Fruit fly (Drosophila melanogaster) whole organism, embryonic: Measurements from ENCODE around the gene CG15431.

ENCODE experiments used
- Antp ChIP-seq: fragments of 200-800 bp; sonication (Bioruptor generic); optimal IDR thresholded peaks from 3 replicates; lab custom pipeline; 2016; ENCODE audit warnings: missing biosample characterization, missing genetic modification characterization
- BEAF-32 ChIP-seq: fragments of 200-800 bp; sonication (Bioruptor generic); optimal IDR thresholded peaks from 3 replicates; lab custom pipeline; 2017; ENCODE audit warnings: missing biosample characterization, missing genetic modification characterization, mild to moderate bottlenecking, moderate library complexity, missing genetic modification reagents
- Bgb ChIP-seq: fragments of 200-800 bp; sonication (Bioruptor generic); IDR thresholded peaks from 2 replicates; pipeline ENCODE4 v1.3.6; 2022; ENCODE audit warnings: missing biosample characterization, missing genetic modification characterization; ENCODE audit not compliant: partially characterized antibody
- CG10147 ChIP-seq: fragments of 200-800 bp; sonication (Bioruptor generic); optimal IDR thresholded peaks from 2 replicates; lab custom pipeline; 2019; ENCODE audit warnings: missing biosample characterization, mild to moderate bottlenecking, missing genetic modification characterization, moderate library complexity
- CG10565 ChIP-seq: fragments of 200-800 bp; sonication (Bioruptor generic); optimal IDR thresholded peaks from 3 replicates; lab custom pipeline; 2016; ENCODE audit warnings: missing biosample characterization, mild to moderate bottlenecking, missing genetic modification characterization
- CG10959 ChIP-seq: fragments of 200-800 bp; sonication (Bioruptor generic); IDR thresholded peaks from 2 replicates; pipeline ENCODE4 v1.3.6; 2022; ENCODE audit warnings: missing biosample characterization, missing genetic modification characterization
- CG11085 ChIP-seq: fragments of 200-800 bp; sonication (Bioruptor generic); IDR thresholded peaks from 2 replicates; pipeline ENCODE4 v1.3.6; 2022; ENCODE audit warnings: missing biosample characterization, missing genetic modification characterization
- CG11560 ChIP-seq: fragments of 200-800 bp; sonication (Bioruptor generic); IDR thresholded peaks from 3 replicates; pipeline ENCODE4 v1.3.6; 2022; ENCODE audit warnings: missing biosample characterization, missing genetic modification characterization
- CG13624 ChIP-seq: fragments of 200-800 bp; sonication (Bioruptor generic); optimal IDR thresholded peaks from 2 replicates; lab custom pipeline; 2016; ENCODE audit warnings: missing biosample characterization, missing genetic modification characterization
- CG14014 ChIP-seq: fragments of 200-800 bp; sonication (Bioruptor generic); IDR thresholded peaks from 2 replicates; pipeline ENCODE4 v1.3.6; 2022; ENCODE audit warnings: missing biosample characterization, missing genetic modification characterization
- CG14441 ChIP-seq: fragments of 200-800 bp; sonication (Bioruptor generic); IDR thresholded peaks from 2 replicates; pipeline ENCODE4 v1.3.6; 2022; ENCODE audit warnings: missing biosample characterization, missing genetic modification characterization
- CG15601 ChIP-seq: fragments of 200-800 bp; sonication (Bioruptor generic); optimal IDR thresholded peaks from 3 replicates; lab custom pipeline; 2019; ENCODE audit warnings: missing biosample characterization, mild to moderate bottlenecking, missing genetic modification characterization, moderate library complexity
- CG16779 ChIP-seq: fragments of 200-800 bp; sonication (Bioruptor generic); IDR thresholded peaks from 2 replicates; pipeline ENCODE4 v1.3.6; 2022; ENCODE audit warnings: missing biosample characterization, missing genetic modification characterization
- CG17328 ChIP-seq: fragments of 200-800 bp; sonication (Bioruptor generic); IDR thresholded peaks from 2 replicates; pipeline ENCODE4 v1.3.6; 2022; ENCODE audit warnings: missing biosample characterization, missing genetic modification characterization
- CG17612 ChIP-seq: fragments of 200-800 bp; sonication (Bioruptor generic); IDR thresholded peaks from 2 replicates; pipeline ENCODE4 v1.3.6; 2022; ENCODE audit warnings: missing biosample characterization, missing genetic modification characterization
- CG1832 ChIP-seq: fragments of 200-800 bp; sonication (Bioruptor generic); optimal IDR thresholded peaks from 2 replicates; lab custom pipeline; 2017; ENCODE audit warnings: missing biosample characterization, mild to moderate bottlenecking, missing genetic modification characterization, inconsistent platforms
- CG18476 ChIP-seq: fragments of 200-800 bp; sonication (Bioruptor generic); optimal IDR thresholded peaks from 2 replicates; lab custom pipeline; 2016; ENCODE audit warnings: missing biosample characterization, mild to moderate bottlenecking, missing genetic modification characterization
- CG2120 ChIP-seq: fragments of 200-800 bp; sonication (Bioruptor generic); optimal IDR thresholded peaks from 3 replicates; lab custom pipeline; 2016; ENCODE audit warnings: missing biosample characterization, missing genetic modification characterization
- CG2678 ChIP-seq: fragments of 200-800 bp; sonication (Bioruptor generic); optimal IDR thresholded peaks from 3 replicates; lab custom pipeline; 2019; ENCODE audit warnings: missing biosample characterization, mild to moderate bottlenecking, missing genetic modification characterization, moderate library complexity
- CG30403 ChIP-seq: fragments of 200-800 bp; sonication (Bioruptor generic); optimal IDR thresholded peaks from 3 replicates; lab custom pipeline; 2016; ENCODE audit warnings: missing biosample characterization, missing genetic modification characterization
- CG30431 ChIP-seq: fragments of 200-800 bp; sonication (Bioruptor generic); optimal IDR thresholded peaks from 2 replicates; lab custom pipeline; 2017; ENCODE audit warnings: missing biosample characterization, missing genetic modification characterization
- CG3065 ChIP-seq: fragments of 200-800 bp; sonication (Bioruptor generic); optimal IDR thresholded peaks from 2 replicates; lab custom pipeline; 2016; ENCODE audit warnings: missing biosample characterization, missing genetic modification characterization
- CG34376 ChIP-seq: fragments of 200-800 bp; sonication (Bioruptor generic); optimal IDR thresholded peaks from 2 replicates; lab custom pipeline; 2018; ENCODE audit warnings: missing biosample characterization, mild to moderate bottlenecking, missing genetic modification characterization
- CG43689 ChIP-seq: fragments of 200-800 bp; sonication (Bioruptor generic); IDR thresholded peaks from 2 replicates; pipeline ENCODE4 v1.3.6; 2022; ENCODE audit warnings: missing biosample characterization, missing genetic modification characterization
- CG4404 ChIP-seq: fragments of 200-800 bp; sonication (Bioruptor generic); IDR thresholded peaks from 2 replicates; pipeline ENCODE4 v1.3.6; 2022; ENCODE audit warnings: missing biosample characterization, missing genetic modification characterization
- CG7271 ChIP-seq: fragments of 200-800 bp; sonication (Bioruptor generic); optimal IDR thresholded peaks from 2 replicates; lab custom pipeline; 2018; ENCODE audit warnings: missing biosample characterization, mild to moderate bottlenecking, missing genetic modification characterization, moderate library complexity
- CG9609 ChIP-seq: fragments of 200-800 bp; sonication (Bioruptor generic); optimal IDR thresholded peaks from 3 replicates; lab custom pipeline; 2016; ENCODE audit warnings: missing biosample characterization, missing genetic modification characterization
- CG9817 ChIP-seq: fragments of 200-800 bp; sonication (Bioruptor generic); optimal IDR thresholded peaks from 2 replicates; lab custom pipeline; 2018; ENCODE audit warnings: missing biosample characterization, mild to moderate bottlenecking, missing genetic modification characterization, moderate library complexity
- Dek ChIP-seq: fragments of 200-800 bp; sonication (Bioruptor generic); optimal IDR thresholded peaks from 3 replicates; lab custom pipeline; 2019; ENCODE audit warnings: missing biosample characterization, mild to moderate bottlenecking, missing genetic modification characterization, moderate library complexity
- Dip2 ChIP-seq: fragments of 200-800 bp; sonication (Bioruptor generic); IDR thresholded peaks from 2 replicates; pipeline ENCODE4 v1.3.6; 2022; ENCODE audit warnings: missing biosample characterization, missing genetic modification characterization
- HmgZ ChIP-seq: fragments of 200-800 bp; sonication (Bioruptor generic); optimal IDR thresholded peaks from 2 replicates; lab custom pipeline; 2018; ENCODE audit warnings: missing biosample characterization, mild to moderate bottlenecking, missing genetic modification characterization
- Mad ChIP-seq: fragments of 200-800 bp; sonication (Bioruptor generic); optimal IDR thresholded peaks from 2 replicates; lab custom pipeline; 2016; ENCODE audit warnings: missing biosample characterization, missing genetic modification characterization
- Meics ChIP-seq: fragments of 200-800 bp; sonication (Bioruptor generic); optimal IDR thresholded peaks from 2 replicates; lab custom pipeline; 2017; ENCODE audit warnings: missing biosample characterization, mild to moderate bottlenecking, missing genetic modification characterization
- Optix ChIP-seq: fragments of 200-800 bp; sonication (Bioruptor generic); IDR thresholded peaks from 3 replicates; pipeline ENCODE4 v1.3.6; 2022; ENCODE audit warnings: missing biosample characterization, missing genetic modification characterization
- Sin3A ChIP-seq: fragments of >200 bp; optimal IDR thresholded peaks from 2 replicates; lab custom pipeline; 2018
- Usf ChIP-seq: fragments of 200-800 bp; sonication (Bioruptor generic); optimal IDR thresholded peaks from 2 replicates; lab custom pipeline; 2017; ENCODE audit warnings: missing genotype, missing biosample characterization, missing genetic modification characterization
- Xbp1 ChIP-seq: fragments of 200-800 bp; sonication (Bioruptor generic); optimal IDR thresholded peaks from 3 replicates; lab custom pipeline; 2016; ENCODE audit warnings: missing biosample characterization, mild to moderate bottlenecking, missing genetic modification characterization
- amos ChIP-seq: fragments of 200-800 bp; sonication (Bioruptor generic); IDR thresholded peaks from 2 replicates; pipeline ENCODE4 v1.3.6; 2022; ENCODE audit warnings: missing biosample characterization, missing genetic modification characterization; ENCODE audit not compliant: partially characterized antibody
- ato ChIP-seq: fragments of 200-800 bp; sonication (Bioruptor generic); IDR thresholded peaks from 2 replicates; pipeline ENCODE4 v1.3.6; 2022; ENCODE audit warnings: missing biosample characterization, missing genetic modification characterization; ENCODE audit not compliant: partially characterized antibody
- caup ChIP-seq: fragments of 200-800 bp; sonication (Bioruptor generic); optimal IDR thresholded peaks from 3 replicates; lab custom pipeline; 2017; ENCODE audit warnings: missing biosample characterization, mild to moderate bottlenecking, missing genetic modification characterization, moderate library complexity; ENCODE audit not compliant: severe bottlenecking
- disco-r ChIP-seq: fragments of 200-800 bp; sonication (Bioruptor generic); optimal IDR thresholded peaks from 2 replicates; lab custom pipeline; 2016; ENCODE audit warnings: missing biosample characterization, missing genetic modification characterization
- gem ChIP-seq: fragments of 200-800 bp; sonication (Bioruptor generic); optimal IDR thresholded peaks from 2 replicates; lab custom pipeline; 2019; ENCODE audit warnings: missing biosample characterization, mild to moderate bottlenecking, missing genetic modification characterization, moderate library complexity
- her ChIP-seq: fragments of 200-800 bp; sonication (Bioruptor generic); optimal IDR thresholded peaks from 2 replicates; lab custom pipeline; 2016; ENCODE audit warnings: missing biosample characterization, missing genetic modification characterization
- klu ChIP-seq: fragments of 200-800 bp; sonication (Bioruptor generic); IDR thresholded peaks from 2 replicates; pipeline ENCODE4 v1.3.6; 2022; ENCODE audit warnings: missing biosample characterization, missing genetic modification characterization
- nau ChIP-seq: fragments of 200-800 bp; sonication (Bioruptor generic); optimal IDR thresholded peaks from 3 replicates; lab custom pipeline; 2017; ENCODE audit warnings: missing biosample characterization, mild to moderate bottlenecking, missing genetic modification characterization, missing genetic modification reagents
- nerfin-2 ChIP-seq: fragments of 200-800 bp; sonication (Bioruptor generic); IDR thresholded peaks from 2 replicates; pipeline ENCODE4 v1.3.6; 2022; ENCODE audit warnings: missing biosample characterization, missing genetic modification characterization; ENCODE audit not compliant: partially characterized antibody
- nmo ChIP-seq: fragments of 200-800 bp; sonication (Bioruptor generic); optimal IDR thresholded peaks from 2 replicates; lab custom pipeline; 2018; ENCODE audit warnings: missing biosample characterization, mild to moderate bottlenecking, missing genetic modification characterization, moderate library complexity
- pnt ChIP-seq: fragments of 200-800 bp; sonication (Bioruptor generic); optimal IDR thresholded peaks from 3 replicates; lab custom pipeline; 2016; ENCODE audit warnings: missing biosample characterization, missing genetic modification characterization
- run ChIP-seq: fragments of 200-800 bp; sonication (Bioruptor generic); optimal IDR thresholded peaks from 3 replicates; lab custom pipeline; 2018; ENCODE audit warnings: missing biosample characterization, mild to moderate bottlenecking, missing genetic modification characterization
- stwl ChIP-seq: fragments of 200-800 bp; sonication (Bioruptor generic); optimal IDR thresholded peaks from 3 replicates; lab custom pipeline; 2018; ENCODE audit warnings: missing biosample characterization, mild to moderate bottlenecking, missing genetic modification characterization, moderate library complexity
- tgo ChIP-seq: fragments of 200-800 bp; sonication (Bioruptor generic); IDR thresholded peaks from 3 replicates; pipeline ENCODE4 v1.3.6; 2022; ENCODE audit warnings: missing biosample characterization, missing genetic modification characterization

Gene CG15431

DNA sequence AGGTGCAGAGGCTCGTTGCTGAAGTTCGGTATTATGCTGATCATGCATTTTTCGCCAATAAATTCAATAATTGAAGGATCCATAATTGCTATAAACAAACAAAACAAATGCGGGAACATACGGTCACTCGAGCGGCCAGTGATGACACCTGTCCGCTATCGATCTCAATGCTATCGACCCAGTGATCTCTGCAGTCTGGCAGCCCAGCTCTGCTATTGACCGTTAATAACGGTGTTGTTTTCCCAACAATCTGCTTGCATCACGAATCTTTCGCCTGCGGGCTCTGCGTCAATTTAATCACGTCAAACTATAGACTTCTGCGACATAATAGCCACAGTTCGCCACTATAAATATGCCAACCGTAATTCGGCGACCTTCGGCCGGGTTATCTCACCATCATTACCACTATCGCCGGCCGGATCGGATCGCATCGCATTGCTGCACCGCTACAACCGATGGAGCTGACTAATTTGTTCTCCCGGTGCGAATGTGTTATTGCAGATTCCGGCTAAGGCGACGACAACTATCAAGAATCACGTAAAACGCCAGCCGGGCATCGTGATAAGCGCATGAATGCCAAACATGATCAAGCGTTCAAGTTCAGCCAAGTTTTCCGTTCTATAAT, 54.0 kb downstream of the CG15431 start, which contains the start of gene Psf2 (continued):
- TF ChIP-seq CG3065 (GFP tag; lab: Kevin White, UChicago) (no peak), ato (GFP tag; lab: Robert Waterston, UW) (peak; percentile 56), Sin3A (lab: Kevin White, UChicago) (peak; percentile 25), Bgb (GFP tag; lab: Robert Waterston, UW) (peak; percentile 66), CG9609 (GFP tag; lab: Kevin White, UChicago) (no peak), CG2120 (GFP tag; lab: Kevin White, UChicago) (no peak), nau (GFP tag; lab: Kevin White, UChicago) (no peak), CG10147 (GFP tag; lab: Kevin White, UChicago) (no peak), Xbp1 (GFP tag; lab: Kevin White, UChicago) (peak; percentile 37), CG16779 (no peak), CG30403 (GFP tag; lab: Kevin White, UChicago) (no peak), CG1832 (GFP tag; lab: Kevin White, UChicago) (no peak), CG13624 (GFP tag; lab: Kevin White, UChicago) (peak; percentile 23), Mad (GFP tag; lab: Kevin White, UChicago) (no peak), CG18476 (GFP tag; lab: Kevin White, UChicago) (no peak), CG14441 (GFP tag; lab: Robert Waterston, UW) (no peak), CG4404 (GFP tag; lab: Robert Waterston, UW) (no peak), CG30431 (GFP tag; lab: Kevin White, UChicago) (no peak), CG10959 (GFP tag; lab: Robert Waterston, UW) (no peak), Optix (GFP tag; lab: Robert Waterston, UW) (no peak), pnt (GFP tag; lab: Kevin White, UChicago) (no peak), CG11560 (tag; lab: Robert Waterston, UW) (no peak), Dip2 (GFP tag; lab: Robert Waterston, UW) (no peak), CG34376 (GFP tag; lab: Kevin White, UChicago) (no peak), BEAF-32 (peak; percentile 67), CG43689 (GFP tag; lab: Robert Waterston, UW) (no peak), CG10565 (GFP tag; lab: Kevin White, UChicago) (no peak), CG17328 (GFP tag; lab: Robert Waterston, UW) (no peak), tgo (no peak), CG17612 (no peak), gem (tag; lab: Kevin White, UChicago) (no peak), Meics (GFP tag; lab: Kevin White, UChicago) (no peak), stwl (tag; lab: Kevin White, UChicago) (peak; percentile 57), CG9817 (tag; lab: Kevin White, UChicago) (no peak), disco-r (GFP tag; lab: Kevin White, UChicago) (no peak), run (tag; lab: Kevin White, UChicago) (no peak), CG11085 (GFP tag; lab: Robert Waterston, UW) (no peak), amos (GFP tag; lab: Robert Waterston, UW) (peak; percentile 71), caup (GFP tag; lab: Kevin White, UChicago) (no peak), HmgZ (tag; lab: Kevin White, UChicago) (peak; percentile 7), Usf (GFP tag; lab: Kevin White, UChicago) (no peak), CG2678 (tag; lab: Kevin White, UChicago) (no peak), nerfin-2 (GFP tag; lab: Robert Waterston, UW) (peak; percentile 64), klu (no peak), CG14014 (no peak), CG15601 (tag; lab: Kevin White, UChicago) (no peak), her (GFP tag; lab: Kevin White, UChicago) (no peak), Dek (tag; lab: Kevin White, UChicago) (no peak), nmo (GFP tag; lab: Kevin White, UChicago) (peak; percentile 13), CG7271 (tag; lab: Kevin White, UChicago) (no peak), Antp (GFP tag; lab: Kevin White, UChicago) (peak; percentile 24)
